Fruit fly (Drosophila melanogaster) whole organism, embryonic: Measurements from ENCODE around the gene CG5080.

Source experiments
- Abd-B ChIP-seq: fragments of 200-800 bp; sonication (Bioruptor generic); optimal IDR thresholded peaks from 2 replicates; lab custom pipeline; 2018; ENCODE audit warnings: missing biosample characterization, mild to moderate bottlenecking, missing genetic modification characterization, moderate library complexity
- Adf1 ChIP-seq: fragments of 200-800 bp; sonication (Bioruptor generic); IDR thresholded peaks from 2 replicates; pipeline ENCODE4 v1.3.6; 2022; ENCODE audit warnings: missing biosample characterization, missing genetic modification characterization
- CG10366 ChIP-seq: fragments of 200-800 bp; sonication (Bioruptor generic); IDR thresholded peaks from 2 replicates; pipeline ENCODE4 v1.3.6; 2022; ENCODE audit warnings: missing biosample characterization, missing genetic modification characterization
- CG10565 ChIP-seq: fragments of 200-800 bp; sonication (Bioruptor generic); optimal IDR thresholded peaks from 3 replicates; lab custom pipeline; 2016; ENCODE audit warnings: missing biosample characterization, mild to moderate bottlenecking, missing genetic modification characterization
- CG11456 ChIP-seq: fragments of 200-800 bp; sonication (Bioruptor generic); IDR thresholded peaks from 3 replicates; pipeline ENCODE4 v1.3.6; 2022; ENCODE audit warnings: missing biosample characterization, missing genetic modification characterization
- CG11696 ChIP-seq: fragments of 200-800 bp; sonication (Bioruptor generic); IDR thresholded peaks from 2 replicates; pipeline ENCODE4 v1.3.6; 2022; ENCODE audit warnings: missing biosample characterization, missing genetic modification characterization
- CG12155 ChIP-seq: fragments of 200-800 bp; sonication (Bioruptor generic); optimal IDR thresholded peaks from 3 replicates; lab custom pipeline; 2016; ENCODE audit warnings: missing biosample characterization, missing genetic modification characterization
- CG12299 ChIP-seq: fragments of 200-800 bp; sonication (Bioruptor generic); optimal IDR thresholded peaks from 2 replicates; lab custom pipeline; 2018; ENCODE audit warnings: missing biosample characterization, mild to moderate bottlenecking, missing genetic modification characterization
- CG12942 ChIP-seq: fragments of 200-800 bp; sonication (Bioruptor generic); optimal IDR thresholded peaks from 3 replicates; lab custom pipeline; 2016; ENCODE audit warnings: missing biosample characterization, missing genetic modification characterization
- CG16863 ChIP-seq: fragments of 200-800 bp; sonication (Bioruptor generic); optimal IDR thresholded peaks from 3 replicates; lab custom pipeline; 2016; ENCODE audit warnings: missing biosample characterization, missing genetic modification characterization
- CG17385 ChIP-seq: fragments of 200-800 bp; sonication (Bioruptor generic); optimal IDR thresholded peaks from 3 replicates; lab custom pipeline; 2018; ENCODE audit warnings: missing biosample characterization, mild to moderate bottlenecking, missing genetic modification characterization
- CG17802 ChIP-seq: fragments of 200-800 bp; sonication (Bioruptor generic); optimal IDR thresholded peaks from 2 replicates; lab custom pipeline; 2018; ENCODE audit warnings: missing biosample characterization, mild to moderate bottlenecking, missing genetic modification characterization, moderate library complexity
- CG18011 ChIP-seq: fragments of 200-800 bp; sonication (Bioruptor generic); optimal IDR thresholded peaks from 2 replicates; lab custom pipeline; 2017; ENCODE audit warnings: missing biosample characterization, missing genetic modification characterization, mild to moderate bottlenecking, moderate library complexity, missing genotype
- CG2678 ChIP-seq: fragments of 200-800 bp; sonication (Bioruptor generic); optimal IDR thresholded peaks from 3 replicates; lab custom pipeline; 2019; ENCODE audit warnings: missing biosample characterization, mild to moderate bottlenecking, missing genetic modification characterization, moderate library complexity
- CG32772 ChIP-seq: fragments of 200-800 bp; sonication (Bioruptor generic); IDR thresholded peaks from 2 replicates; pipeline ENCODE4 v1.3.6; 2022; ENCODE audit warnings: missing biosample characterization, missing genetic modification characterization
- CG34376 ChIP-seq: fragments of 200-800 bp; sonication (Bioruptor generic); optimal IDR thresholded peaks from 2 replicates; lab custom pipeline; 2018; ENCODE audit warnings: missing biosample characterization, mild to moderate bottlenecking, missing genetic modification characterization
- CG4404 ChIP-seq: fragments of 200-800 bp; sonication (Bioruptor generic); IDR thresholded peaks from 2 replicates; pipeline ENCODE4 v1.3.6; 2022; ENCODE audit warnings: missing biosample characterization, missing genetic modification characterization
- CG5180 ChIP-seq: fragments of 200-800 bp; sonication (Bioruptor generic); optimal IDR thresholded peaks from 3 replicates; lab custom pipeline; 2017; ENCODE audit warnings: missing biosample characterization, missing genetic modification characterization, mild to moderate bottlenecking, moderate library complexity, missing genetic modification reagents
- CG6654 ChIP-seq: fragments of 200-800 bp; sonication (Bioruptor generic); optimal IDR thresholded peaks from 2 replicates; lab custom pipeline; 2017; ENCODE audit warnings: missing biosample characterization, mild to moderate bottlenecking, missing genetic modification characterization
- Camta ChIP-seq: fragments of 200-800 bp; sonication (Bioruptor generic); optimal IDR thresholded peaks from 2 replicates; lab custom pipeline; 2016; ENCODE audit warnings: missing biosample characterization, missing genetic modification characterization
- Chrac-16 ChIP-seq: fragments of 200-800 bp; sonication (Bioruptor generic); optimal IDR thresholded peaks from 3 replicates; lab custom pipeline; 2016; ENCODE audit warnings: missing biosample characterization, missing genetic modification characterization
- Dek ChIP-seq: fragments of 200-800 bp; sonication (Bioruptor generic); optimal IDR thresholded peaks from 3 replicates; lab custom pipeline; 2019; ENCODE audit warnings: missing biosample characterization, mild to moderate bottlenecking, missing genetic modification characterization, moderate library complexity
- Doc3 ChIP-seq: fragments of 200-800 bp; sonication (Bioruptor generic); IDR thresholded peaks from 3 replicates; pipeline ENCODE4 v1.3.6; 2022; ENCODE audit warnings: missing biosample characterization, missing genetic modification characterization; ENCODE audit not compliant: partially characterized antibody
- E2f2 ChIP-seq: fragments of 200-800 bp; sonication (Bioruptor generic); IDR thresholded peaks from 2 replicates; pipeline ENCODE4 v1.3.6; 2022; ENCODE audit warnings: missing biosample characterization, missing genetic modification characterization
- ERR ChIP-seq: fragments of 200-800 bp; sonication (Bioruptor generic); optimal IDR thresholded peaks from 2 replicates; lab custom pipeline; 2016; ENCODE audit warnings: missing biosample characterization, missing genetic modification characterization
- Fer2 ChIP-seq: fragments of 200-800 bp; sonication (Bioruptor generic); optimal IDR thresholded peaks from 2 replicates; lab custom pipeline; 2018; ENCODE audit warnings: missing biosample characterization, mild to moderate bottlenecking, missing genetic modification characterization, moderate library complexity
- HLH54F ChIP-seq: fragments of 200-800 bp; sonication (Bioruptor generic); optimal IDR thresholded peaks from 3 replicates; lab custom pipeline; 2016; ENCODE audit warnings: missing biosample characterization, missing genetic modification characterization
- HLHmδ ChIP-seq: fragments of 200-800 bp; sonication (Bioruptor generic); optimal IDR thresholded peaks from 2 replicates; lab custom pipeline; 2018; ENCODE audit warnings: missing biosample characterization, mild to moderate bottlenecking, missing genetic modification characterization, moderate library complexity
- Max ChIP-seq: fragments of 200-800 bp; sonication (Bioruptor generic); optimal IDR thresholded peaks from 2 replicates; lab custom pipeline; 2016; ENCODE audit warnings: missing biosample characterization, mild to moderate bottlenecking, missing genetic modification characterization
- Mes4 ChIP-seq: fragments of 200-800 bp; sonication (Bioruptor generic); optimal IDR thresholded peaks from 2 replicates; lab custom pipeline; 2016; ENCODE audit warnings: missing biosample characterization, missing genetic modification characterization
- Oaz ChIP-seq: fragments of 200-800 bp; sonication (Bioruptor generic); IDR thresholded peaks from 2 replicates; pipeline ENCODE4 v1.3.6; 2022; ENCODE audit warnings: missing biosample characterization, missing genetic modification characterization
- Rx ChIP-seq: fragments of 200-800 bp; sonication (Bioruptor generic); IDR thresholded peaks from 2 replicates; pipeline ENCODE4 v1.3.6; 2022; ENCODE audit warnings: missing biosample characterization, missing genetic modification characterization
- Stat92E ChIP-seq, 3 experiments: fragments of >200 bp in 2 of 3; fragments of 200-800 bp in 1 of 3; sonication (Bioruptor generic) in 1 of 3; optimal IDR thresholded peaks; 2 replicates each; lab custom pipeline; 2017 to 2019; ENCODE audit warnings: missing biosample characterization in 3 of 3, missing genetic modification characterization in 3 of 3, mild to moderate bottlenecking in 1 of 3, moderate library complexity in 1 of 3
- Xbp1 ChIP-seq: fragments of 200-800 bp; sonication (Bioruptor generic); optimal IDR thresholded peaks from 3 replicates; lab custom pipeline; 2016; ENCODE audit warnings: missing biosample characterization, mild to moderate bottlenecking, missing genetic modification characterization
- corto ChIP-seq: fragments of 200-800 bp; sonication (Bioruptor generic); optimal IDR thresholded peaks from 2 replicates; lab custom pipeline; 2016; ENCODE audit warnings: missing biosample characterization, mild to moderate bottlenecking, missing genetic modification characterization, moderate library complexity
- emc ChIP-seq: fragments of 200-800 bp; sonication (Bioruptor generic); optimal IDR thresholded peaks from 2 replicates; lab custom pipeline; 2016; ENCODE audit warnings: missing biosample characterization, missing genetic modification characterization
- esg ChIP-seq: fragments of 200-800 bp; sonication (Bioruptor generic); conservative IDR thresholded peaks from 2 replicates; pipeline ENCODE4 v1.3.6; 2022; ENCODE audit warnings: missing biosample characterization, missing genetic modification characterization
- fd3F ChIP-seq: fragments of 200-800 bp; sonication (Bioruptor generic); optimal IDR thresholded peaks from 2 replicates; lab custom pipeline; 2018; ENCODE audit warnings: missing biosample characterization, mild to moderate bottlenecking, missing genetic modification characterization, moderate library complexity
- gsb-n ChIP-seq: fragments of 200-800 bp; sonication (Bioruptor generic); optimal IDR thresholded peaks from 3 replicates; lab custom pipeline; 2018; ENCODE audit warnings: missing biosample characterization, mild to moderate bottlenecking, missing genetic modification characterization
- hb ChIP-seq: fragments of 200-800 bp; sonication (Bioruptor generic); IDR thresholded peaks from 3 replicates; pipeline ENCODE4 v1.3.6; 2022; ENCODE audit warnings: missing biosample characterization, missing genetic modification characterization; ENCODE audit not compliant: partially characterized antibody
- her ChIP-seq: fragments of 200-800 bp; sonication (Bioruptor generic); optimal IDR thresholded peaks from 2 replicates; lab custom pipeline; 2016; ENCODE audit warnings: missing biosample characterization, missing genetic modification characterization
- kni ChIP-seq: fragments of 200-800 bp; sonication (Bioruptor generic); optimal IDR thresholded peaks from 3 replicates; lab custom pipeline; 2017; ENCODE audit warnings: mild to moderate bottlenecking, missing biosample characterization, missing genetic modification reagents, missing genetic modification characterization
- lmd ChIP-seq: fragments of 200-800 bp; sonication (Bioruptor generic); IDR thresholded peaks from 2 replicates; pipeline ENCODE4 v1.3.6; 2022; ENCODE audit warnings: missing biosample characterization, missing genetic modification characterization
- onecut ChIP-seq: fragments of 200-800 bp; sonication (Bioruptor generic); IDR thresholded peaks from 2 replicates; pipeline ENCODE4 v1.3.6; 2022; ENCODE audit warnings: missing biosample characterization, missing genetic modification characterization
- pnt ChIP-seq: fragments of 200-800 bp; sonication (Bioruptor generic); optimal IDR thresholded peaks from 3 replicates; lab custom pipeline; 2016; ENCODE audit warnings: missing biosample characterization, missing genetic modification characterization
- so ChIP-seq: fragments of 200-800 bp; sonication (Bioruptor generic); IDR thresholded peaks from 3 replicates; pipeline ENCODE4 v1.3.6; 2022; ENCODE audit warnings: missing biosample characterization, missing genetic modification characterization
- stwl ChIP-seq: fragments of 200-800 bp; sonication (Bioruptor generic); optimal IDR thresholded peaks from 3 replicates; lab custom pipeline; 2018; ENCODE audit warnings: missing biosample characterization, mild to moderate bottlenecking, missing genetic modification characterization, moderate library complexity
- sug ChIP-seq: fragments of 200-800 bp; optimal IDR thresholded peaks from 2 replicates; lab custom pipeline; 2019; ENCODE audit warnings: missing biosample characterization, mild to moderate bottlenecking, missing genetic modification characterization, moderate library complexity
- toy ChIP-seq: fragments of 200-800 bp; sonication (Bioruptor generic); IDR thresholded peaks from 2 replicates; pipeline ENCODE4 v1.3.6; 2022; ENCODE audit warnings: missing biosample characterization, missing genetic modification characterization
- usp ChIP-seq: fragments of >200 bp; optimal IDR thresholded peaks from 2 replicates; lab custom pipeline; 2017; ENCODE audit warnings: missing biosample characterization, missing genetic modification characterization
- wdn ChIP-seq: fragments of 200-800 bp; sonication (Bioruptor generic); IDR thresholded peaks from 2 replicates; pipeline ENCODE4 v1.3.6; 2022; ENCODE audit warnings: missing biosample characterization, missing genetic modification characterization
- zf30C ChIP-seq: fragments of 200-800 bp; sonication (Bioruptor generic); optimal IDR thresholded peaks from 3 replicates; lab custom pipeline; 2018; ENCODE audit warnings: missing biosample characterization, mild to moderate bottlenecking, missing genetic modification characterization

The CG5080 gene

dm6 chr2L:1150554-1150953 is 13.1 kb downstream of the CG5080 start, which contains the start of the genes Tfb4 and Vps29 (continued):
- TF ChIP-seq Rx (GFP tag; lab: Robert Waterston, UW) (no peak), CG10565 (GFP tag; lab: Kevin White, UChicago) (no peak), lmd (GFP tag; lab: Robert Waterston, UW) (no peak; the same call in 1 of the 2 replicates), corto (GFP tag; lab: Kevin White, UChicago) (no peak), CG11696 (GFP tag; lab: Robert Waterston, UW) (no peak), Camta (GFP tag; lab: Kevin White, UChicago) (no peak), CG34376 (GFP tag; lab: Kevin White, UChicago) (no peak), usp (GFP tag; lab: Kevin White, UChicago) (no peak), E2f2 (GFP tag; lab: Robert Waterston, UW) (peak; percentile 76), her (GFP tag; lab: Kevin White, UChicago) (peak; percentile 75), Chrac-16 (GFP tag; lab: Kevin White, UChicago) (peak; percentile 49), hb (peak; percentile 94), fd3F (GFP tag; lab: Kevin White, UChicago) (no peak), toy (no peak), CG4404 (no peak), HLHmδ (GFP tag; lab: Kevin White, UChicago) (no peak), Adf1 (GFP tag; lab: Robert Waterston, UW) (no peak), CG6654 (no peak), wdn (GFP tag; lab: Robert Waterston, UW) (no peak), CG12155 (peak; percentile 50), Abd-B (no peak), Doc3 (GFP tag; lab: Robert Waterston, UW) (peak; percentile 81), so (GFP tag; lab: Robert Waterston, UW) (no peak), CG10366 (GFP tag; lab: Robert Waterston, UW) (peak; percentile 41; the same call in 1 of the 2 replicates), CG16863 (GFP tag; lab: Kevin White, UChicago) (peak; percentile 12), Xbp1 (GFP tag; lab: Kevin White, UChicago) (peak; percentile 67), onecut (GFP tag; lab: Robert Waterston, UW) (no peak), gsb-n (tag; lab: Kevin White, UChicago) (no peak), Stat92E (GFP tag; optimal IDR thresholded peaks at IDR 0.05; lab: Kevin White, UChicago) (no peak), CG17802 (tag; lab: Kevin White, UChicago) (no peak), CG17385 (GFP tag; lab: Kevin White, UChicago) (no peak), CG12299 (tag; lab: Kevin White, UChicago) (no peak), Max (GFP tag; lab: Kevin White, UChicago) (no peak), CG11456 (GFP tag; lab: Robert Waterston, UW) (peak; percentile 71; the same call in 2 of the 3 replicates), CG32772 (GFP tag; lab: Robert Waterston, UW) (peak; percentile 12; the same call in 1 of the 2 replicates), emc (GFP tag; lab: Kevin White, UChicago) (no peak), CG2678 (tag; lab: Kevin White, UChicago) (no peak), stwl (tag; lab: Kevin White, UChicago) (peak; percentile 91), Dek (tag; lab: Kevin White, UChicago) (no peak), kni (GFP tag; lab: Kevin White, UChicago) (no peak), pnt (GFP tag; lab: Kevin White, UChicago) (no peak), Mes4 (GFP tag; lab: Kevin White, UChicago) (no peak), esg (GFP tag; lab: Robert Waterston, UW) (no peak), zf30C (GFP tag; lab: Kevin White, UChicago) (no peak), CG18011 (GFP tag; lab: Kevin White, UChicago) (peak; percentile 37), sug (tag; lab: Kevin White, UChicago) (no peak), CG12942 (peak; percentile 12), HLH54F (GFP tag; lab: Kevin White, UChicago) (peak; percentile 69), CG5180 (GFP tag; lab: Kevin White, UChicago) (no peak), Oaz (no peak), ERR (GFP tag; lab: Kevin White, UChicago) (peak; percentile 9), Fer2 (tag; lab: Kevin White, UChicago) (no peak)
